Worm (Caenorhabditis elegans) whole organism, L4 larva: ENCODE results near the gene sel-13.

Experiments used
- nhr-11 ChIP-seq: fragments of 150-350 bp; optimal IDR thresholded peaks from 2 replicates; lab custom pipeline; 2014; ENCODE audit warnings: missing biosample characterization, missing genetic modification characterization
- snpc-4 ChIP-seq: fragments of 150-350 bp; optimal IDR thresholded peaks from 2 replicates; lab custom pipeline; 2014; ENCODE audit warnings: missing biosample characterization, missing genetic modification characterization
- unc-39 ChIP-seq: sonication (generic microtip); optimal IDR thresholded peaks from 2 replicates; lab custom pipeline; 2017; ENCODE audit warnings: missing biosample characterization, missing genetic modification characterization
- unc-62 ChIP-seq, 3 experiments: fragments of 150-350 bp in 1 of 3; sonication (generic microtip); optimal IDR thresholded peaks in 2 of 3; peaks in 1 of 3; 1 replicate in 1 of 3; 2 replicates in 2 of 3; lab custom pipeline; 2014 to 2017; ENCODE audit warnings: missing biosample characterization in 3 of 3, missing genetic modification characterization in 3 of 3, missing genetic modification reagents in 3 of 3, missing genotype in 1 of 3

- no peak for TF ChIP-seq unc-62 (GFP tag; optimal IDR thresholded peaks at IDR 0.05 in 1 of 2; lab: Kevin White, UChicago)
- no peak for TF ChIP-seq unc-62 (tag; optimal IDR thresholded peaks at IDR 0.05; lab: Kevin White, UChicago)
- no peak for TF ChIP-seq snpc-4
- TF ChIP-seq nhr-11 (tag; lab: Kevin White, UChicago) = no peak
- no peak for TF ChIP-seq unc-39 (tag; lab: Kevin White, UChicago)
These were observed 28.5 kb downstream of the sel-13 start, which contains the start of gene T23F11.11 for ce11 chrIII:4671491-4671890.
